Fruit fly (Drosophila melanogaster) whole organism, embryonic: ENCODE data around the gene brm.

Source experiments
- CG10543 ChIP-seq: fragments of 200-800 bp; sonication (Bioruptor generic); optimal IDR thresholded peaks from 3 replicates; lab custom pipeline; 2017; ENCODE audit warnings: missing biosample characterization, mild to moderate bottlenecking, missing genetic modification characterization, moderate library complexity
- CG12071 ChIP-seq: fragments of 200-800 bp; sonication (Bioruptor generic); optimal IDR thresholded peaks from 3 replicates; lab custom pipeline; 2018; ENCODE audit warnings: missing biosample characterization, mild to moderate bottlenecking, missing genetic modification characterization
- CG13296 ChIP-seq: fragments of 200-800 bp; sonication (Bioruptor generic); optimal IDR thresholded peaks from 3 replicates; lab custom pipeline; 2018; ENCODE audit warnings: missing biosample characterization, mild to moderate bottlenecking, missing genetic modification characterization
- CG14860 ChIP-seq: fragments of 200-800 bp; sonication (Bioruptor generic); IDR thresholded peaks from 3 replicates; pipeline ENCODE4 v1.3.6; 2022; ENCODE audit warnings: missing biosample characterization, missing genetic modification characterization; ENCODE audit not compliant: partially characterized antibody
- CG1647 ChIP-seq: fragments of 200-800 bp; sonication (Bioruptor generic); optimal IDR thresholded peaks from 3 replicates; lab custom pipeline; 2016; ENCODE audit warnings: missing biosample characterization, missing genetic modification characterization
- CG17328 ChIP-seq: fragments of 200-800 bp; sonication (Bioruptor generic); IDR thresholded peaks from 2 replicates; pipeline ENCODE4 v1.3.6; 2022; ENCODE audit warnings: missing biosample characterization, missing genetic modification characterization
- CG17612 ChIP-seq: fragments of 200-800 bp; sonication (Bioruptor generic); IDR thresholded peaks from 2 replicates; pipeline ENCODE4 v1.3.6; 2022; ENCODE audit warnings: missing biosample characterization, missing genetic modification characterization
- CG18764 ChIP-seq: fragments of 200-800 bp; sonication (Bioruptor generic); optimal IDR thresholded peaks from 3 replicates; lab custom pipeline; 2016; ENCODE audit warnings: missing biosample characterization, missing genetic modification characterization
- CG32772 ChIP-seq: fragments of 200-800 bp; sonication (Bioruptor generic); IDR thresholded peaks from 2 replicates; pipeline ENCODE4 v1.3.6; 2022; ENCODE audit warnings: missing biosample characterization, missing genetic modification characterization
- CG3838 ChIP-seq: fragments of 200-800 bp; sonication (Bioruptor generic); optimal IDR thresholded peaks from 3 replicates; lab custom pipeline; 2016; ENCODE audit warnings: missing biosample characterization, missing genetic modification characterization
- CG7271 ChIP-seq: fragments of 200-800 bp; sonication (Bioruptor generic); optimal IDR thresholded peaks from 2 replicates; lab custom pipeline; 2018; ENCODE audit warnings: missing biosample characterization, mild to moderate bottlenecking, missing genetic modification characterization, moderate library complexity
- CG7963 ChIP-seq: fragments of 200-800 bp; sonication (Bioruptor generic); IDR thresholded peaks from 3 replicates; pipeline ENCODE4 v1.3.6; 2022; ENCODE audit warnings: missing biosample characterization, missing genetic modification characterization; ENCODE audit not compliant: partially characterized antibody
- CG8478 ChIP-seq: fragments of >200 bp; optimal IDR thresholded peaks from 2 replicates; lab custom pipeline; 2018
- CG9797 ChIP-seq: fragments of 200-800 bp; sonication (Bioruptor generic); optimal IDR thresholded peaks from 3 replicates; lab custom pipeline; 2018; ENCODE audit warnings: missing biosample characterization, mild to moderate bottlenecking, missing genetic modification characterization
- CG9817 ChIP-seq: fragments of 200-800 bp; sonication (Bioruptor generic); optimal IDR thresholded peaks from 2 replicates; lab custom pipeline; 2018; ENCODE audit warnings: missing biosample characterization, mild to moderate bottlenecking, missing genetic modification characterization, moderate library complexity
- CG9876 ChIP-seq: fragments of 200-800 bp; sonication (Bioruptor generic); optimal IDR thresholded peaks from 2 replicates; lab custom pipeline; 2016; ENCODE audit warnings: missing biosample characterization, missing genetic modification characterization
- CkIIα-i1 ChIP-seq: fragments of 200-800 bp; sonication (Bioruptor generic); IDR thresholded peaks from 2 replicates; pipeline ENCODE4 v1.3.6; 2022; ENCODE audit warnings: missing biosample characterization, missing genetic modification characterization
- CrebB ChIP-seq: fragments of 200-800 bp; sonication (Bioruptor generic); optimal IDR thresholded peaks from 3 replicates; lab custom pipeline; 2018; ENCODE audit warnings: missing biosample characterization, mild to moderate bottlenecking, missing genetic modification characterization
- E2f1 ChIP-seq: fragments of 200-800 bp; sonication (Bioruptor generic); IDR thresholded peaks from 2 replicates; pipeline ENCODE4 v1.3.6; 2022; ENCODE audit warnings: missing biosample characterization, missing genetic modification characterization
- HLH54F ChIP-seq: fragments of 200-800 bp; sonication (Bioruptor generic); optimal IDR thresholded peaks from 3 replicates; lab custom pipeline; 2016; ENCODE audit warnings: missing biosample characterization, missing genetic modification characterization
- Jarid2 ChIP-seq: fragments of 200-800 bp; sonication (Bioruptor generic); optimal IDR thresholded peaks from 3 replicates; lab custom pipeline; 2017; ENCODE audit warnings: mild to moderate bottlenecking, missing biosample characterization, missing genetic modification reagents, missing genetic modification characterization
- Max ChIP-seq: fragments of 200-800 bp; sonication (Bioruptor generic); optimal IDR thresholded peaks from 2 replicates; lab custom pipeline; 2016; ENCODE audit warnings: missing biosample characterization, mild to moderate bottlenecking, missing genetic modification characterization
- Med ChIP-seq: fragments of 200-800 bp; sonication (Bioruptor generic); peaks from one replicate; lab custom pipeline; 2016; ENCODE audit warnings: missing biosample characterization, missing genetic modification characterization, mild to moderate bottlenecking, inconsistent platforms, moderate library complexity
- Sry-β ChIP-seq: fragments of 200-800 bp; sonication (Bioruptor generic); optimal IDR thresholded peaks from 2 replicates; lab custom pipeline; 2018; ENCODE audit warnings: missing biosample characterization, mild to moderate bottlenecking, missing genetic modification characterization, moderate library complexity
- Ssrp ChIP-seq: fragments of 200-800 bp; sonication (Bioruptor generic); optimal IDR thresholded peaks from 2 replicates; lab custom pipeline; 2018; ENCODE audit warnings: missing biosample characterization, mild to moderate bottlenecking, missing genetic modification characterization, moderate library complexity
- Trl ChIP-seq, 3 experiments: fragments of >200 bp in 2 of 3; fragments of 200-800 bp in 1 of 3; sonication (Bioruptor generic) in 1 of 3; optimal IDR thresholded peaks; 2 replicates in 1 of 3; 3 replicates in 2 of 3; lab custom pipeline; 2016 to 2017; ENCODE audit warnings: missing biosample characterization in 1 of 3, missing genetic modification characterization in 1 of 3
- ab ChIP-seq: fragments of 200-800 bp; sonication (Bioruptor generic); optimal IDR thresholded peaks from 2 replicates; lab custom pipeline; 2016; ENCODE audit warnings: missing biosample characterization, missing genetic modification characterization
- ase ChIP-seq: fragments of 200-800 bp; sonication (Bioruptor generic); IDR thresholded peaks from 3 replicates; pipeline ENCODE4 v1.3.6; 2022; ENCODE audit warnings: missing biosample characterization, missing genetic modification characterization
- dm ChIP-seq: fragments of 200-800 bp; sonication (Bioruptor generic); optimal IDR thresholded peaks from 3 replicates; lab custom pipeline; 2016; ENCODE audit warnings: missing biosample characterization, missing genetic modification characterization
- dpn ChIP-seq, 2 experiments: fragments of 200-800 bp; sonication (Bioruptor generic); optimal IDR thresholded peaks; 3 replicates each; lab custom pipeline; 2016; ENCODE audit warnings: missing biosample characterization in 2 of 2, missing genetic modification characterization in 2 of 2
- en ChIP-seq: fragments of 200-800 bp; sonication (Bioruptor generic); optimal IDR thresholded peaks from 2 replicates; lab custom pipeline; 2016; ENCODE audit warnings: missing biosample characterization, missing genetic modification characterization
- exex ChIP-seq: fragments of 200-800 bp; sonication (Bioruptor generic); optimal IDR thresholded peaks from 4 replicates; lab custom pipeline; 2018; ENCODE audit warnings: missing biosample characterization, mild to moderate bottlenecking, missing genetic modification characterization, moderate library complexity
- gcm ChIP-seq: fragments of 200-800 bp; sonication (Bioruptor generic); optimal IDR thresholded peaks from 2 replicates; lab custom pipeline; 2019; ENCODE audit warnings: missing biosample characterization, mild to moderate bottlenecking, missing genetic modification characterization, moderate library complexity
- jigr1 ChIP-seq: fragments of 200-800 bp; sonication (Bioruptor generic); IDR thresholded peaks from 3 replicates; pipeline ENCODE4 v1.3.6; 2022; ENCODE audit warnings: missing biosample characterization, missing genetic modification characterization
- ken ChIP-seq: fragments of 200-800 bp; sonication (Bioruptor generic); IDR thresholded peaks from 3 replicates; pipeline ENCODE4 v1.3.6; 2022; ENCODE audit warnings: missing biosample characterization, missing genetic modification characterization
- knrl ChIP-seq: fragments of 200-800 bp; sonication (Bioruptor generic); IDR thresholded peaks from 3 replicates; pipeline ENCODE4 v1.3.6; 2022; ENCODE audit warnings: missing biosample characterization, missing genetic modification characterization; ENCODE audit not compliant: partially characterized antibody
- lilli ChIP-seq: fragments of 200-800 bp; sonication (Bioruptor generic); optimal IDR thresholded peaks from 3 replicates; lab custom pipeline; 2016; ENCODE audit warnings: missing biosample characterization, missing genetic modification characterization
- maf-S ChIP-seq: fragments of 200-800 bp; sonication (Bioruptor generic); optimal IDR thresholded peaks from 2 replicates; lab custom pipeline; 2016; ENCODE audit warnings: missing biosample characterization, missing genetic modification characterization
- nerfin-2 ChIP-seq: fragments of 200-800 bp; sonication (Bioruptor generic); IDR thresholded peaks from 2 replicates; pipeline ENCODE4 v1.3.6; 2022; ENCODE audit warnings: missing biosample characterization, missing genetic modification characterization; ENCODE audit not compliant: partially characterized antibody
- odd ChIP-seq: fragments of 200-800 bp; sonication (Bioruptor generic); optimal IDR thresholded peaks from 2 replicates; lab custom pipeline; 2017; ENCODE audit warnings: missing biosample characterization, mild to moderate bottlenecking, missing genetic modification characterization
- ranshi ChIP-seq: fragments of 200-800 bp; sonication (Bioruptor generic); IDR thresholded peaks from 2 replicates; pipeline ENCODE4 v1.3.6; 2022; ENCODE audit warnings: missing biosample characterization, missing genetic modification characterization
- run ChIP-seq: fragments of 200-800 bp; sonication (Bioruptor generic); optimal IDR thresholded peaks from 3 replicates; lab custom pipeline; 2018; ENCODE audit warnings: missing biosample characterization, mild to moderate bottlenecking, missing genetic modification characterization
- sens-2 ChIP-seq: fragments of 200-800 bp; sonication (Bioruptor generic); IDR thresholded peaks from 2 replicates; pipeline ENCODE4 v1.3.6; 2022; ENCODE audit warnings: missing biosample characterization, missing genetic modification characterization
- sisA ChIP-seq: fragments of 200-800 bp; sonication (Bioruptor generic); IDR thresholded peaks from 2 replicates; pipeline ENCODE4 v1.3.6; 2022; ENCODE audit warnings: missing biosample characterization, missing genetic modification characterization
- slbo ChIP-seq: fragments of 200-800 bp; sonication (Bioruptor generic); IDR thresholded peaks from 2 replicates; pipeline ENCODE4 v1.3.6; 2022; ENCODE audit warnings: missing biosample characterization, missing genetic modification characterization
- slou ChIP-seq: fragments of 200-800 bp; sonication (Bioruptor generic); optimal IDR thresholded peaks from 3 replicates; lab custom pipeline; 2016; ENCODE audit warnings: missing biosample characterization, missing genetic modification characterization
- sqz ChIP-seq: fragments of 200-800 bp; sonication (Bioruptor generic); optimal IDR thresholded peaks from 3 replicates; lab custom pipeline; 2018; ENCODE audit warnings: missing biosample characterization, mild to moderate bottlenecking, missing genetic modification characterization
- tll ChIP-seq, 2 experiments: fragments of 200-800 bp in 1 of 2; fragments of >200 bp in 1 of 2; sonication (Bioruptor generic) in 1 of 2; optimal IDR thresholded peaks; 2 replicates each; lab custom pipeline; 2017 to 2019; ENCODE audit warnings: missing biosample characterization in 2 of 2, missing genetic modification characterization in 2 of 2, mild to moderate bottlenecking in 1 of 2, moderate library complexity in 1 of 2
- vvl ChIP-seq: fragments of 200-800 bp; sonication (Bioruptor generic); IDR thresholded peaks from 2 replicates; pipeline ENCODE4 v1.3.6; 2022; ENCODE audit warnings: missing biosample characterization, missing genetic modification characterization
- zf30C ChIP-seq: fragments of 200-800 bp; sonication (Bioruptor generic); optimal IDR thresholded peaks from 3 replicates; lab custom pipeline; 2018; ENCODE audit warnings: missing biosample characterization, mild to moderate bottlenecking, missing genetic modification characterization
- zfh1 ChIP-seq: fragments of 200-800 bp; sonication (Bioruptor generic); IDR thresholded peaks from 3 replicates; pipeline ENCODE4 v1.3.6; 2022; ENCODE audit warnings: missing biosample characterization, missing genetic modification characterization

The brm gene

DNA sequence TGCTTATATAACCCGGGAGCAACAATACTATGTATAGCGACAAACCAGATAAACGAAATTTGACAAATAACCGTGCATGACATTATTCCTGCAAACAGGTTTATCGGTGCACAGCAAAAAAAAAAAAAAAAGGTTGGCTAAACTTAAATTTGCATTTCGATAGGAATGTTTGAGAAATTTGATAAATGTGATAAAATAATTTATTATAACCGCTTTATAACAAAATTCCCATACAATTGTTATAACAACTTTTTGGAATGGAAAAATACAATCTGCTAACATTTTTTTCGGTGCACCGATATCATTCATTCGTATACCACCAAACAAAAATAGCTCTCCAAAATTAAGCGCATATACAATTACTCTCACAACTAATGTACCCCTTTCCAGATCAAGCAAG, 5.1 kb downstream of the brm start (continued):
- TF ChIP-seq Trl (optimal IDR thresholded peaks at IDR 0.05; lab: Kevin White, UChicago) = no peak
- no peak for TF ChIP-seq Trl (GFP tag; optimal IDR thresholded peaks at IDR 0.05; lab: Kevin White, UChicago)
- no peak for TF ChIP-seq en (GFP tag; lab: Kevin White, UChicago)
- TF ChIP-seq CG3838 = no peak
- peak; percentile 69 for TF ChIP-seq Med
- TF ChIP-seq slbo (GFP tag; lab: Robert Waterston, UW) = peak; percentile 58
- TF ChIP-seq lilli (GFP tag; lab: Kevin White, UChicago) = peak; percentile 47
- no peak for TF ChIP-seq nerfin-2 (GFP tag; lab: Robert Waterston, UW)
- no peak for TF ChIP-seq slou
- TF ChIP-seq ranshi = peak; percentile 45; the same call in 1 of the 2 replicates
- TF ChIP-seq maf-S (GFP tag; lab: Kevin White, UChicago) = no peak
- TF ChIP-seq exex (tag; lab: Kevin White, UChicago) = no peak
- TF ChIP-seq ase (GFP tag; lab: Robert Waterston, UW) = peak; percentile 64; the same call in 2 of the 3 replicates
- TF ChIP-seq tll (GFP tag; optimal IDR thresholded peaks at IDR 0.05; lab: Kevin White, UChicago) = no peak
- TF ChIP-seq CG12071 (GFP tag; lab: Kevin White, UChicago) = no peak
- TF ChIP-seq CG17328 (GFP tag; lab: Robert Waterston, UW) = peak; percentile 46; the same call in 1 of the 2 replicates
- peak; percentile 42 for TF ChIP-seq sisA
- TF ChIP-seq CG9797 (GFP tag; lab: Kevin White, UChicago) = no peak
- peak; percentile 79 for TF ChIP-seq vvl (GFP tag; lab: Robert Waterston, UW)
- TF ChIP-seq CG1647 (GFP tag; lab: Kevin White, UChicago) = no peak
- no peak for TF ChIP-seq run
- TF ChIP-seq CG10543 (GFP tag; lab: Kevin White, UChicago) = peak; percentile 14
- TF ChIP-seq CG18764 (GFP tag; lab: Kevin White, UChicago) = peak; percentile 10
- peak; percentile 36; the same call in 2 of the 3 replicates for TF ChIP-seq jigr1 (GFP tag; lab: Robert Waterston, UW)
- TF ChIP-seq dm (GFP tag; lab: Kevin White, UChicago) = no peak
- TF ChIP-seq ken (GFP tag; lab: Robert Waterston, UW) = no peak
- peak; percentile 4 for TF ChIP-seq gcm (GFP tag; lab: Kevin White, UChicago)
- TF ChIP-seq CG32772 = no peak
- peak in 1 of 2 experiments; percentile 44 for TF ChIP-seq dpn (GFP tag; optimal IDR thresholded peaks at IDR 0.05; lab: Kevin White, UChicago)
- no peak for TF ChIP-seq sens-2
- TF ChIP-seq Sry-β = no peak
- no peak for TF ChIP-seq CG8478 (lab: Kevin White, UChicago)
- TF ChIP-seq CG7271 (tag; lab: Kevin White, UChicago) = no peak
- no peak for TF ChIP-seq knrl (GFP tag; lab: Robert Waterston, UW)
- TF ChIP-seq CG17612 = peak; percentile 46; the same call in 1 of the 2 replicates
- peak; percentile 38 for TF ChIP-seq zf30C (GFP tag; lab: Kevin White, UChicago)
- no peak for TF ChIP-seq Ssrp (tag; lab: Kevin White, UChicago)
- no peak for TF ChIP-seq zfh1 (GFP tag; lab: Robert Waterston, UW)
- no peak for TF ChIP-seq CG9876
- peak; percentile 39 for TF ChIP-seq CG13296 (GFP tag; lab: Kevin White, UChicago)
- TF ChIP-seq CG7963 (GFP tag; lab: Robert Waterston, UW) = no peak
- no peak for TF ChIP-seq CG9817 (tag; lab: Kevin White, UChicago)
- no peak for TF ChIP-seq CkIIα-i1
- no peak for TF ChIP-seq CG14860 (GFP tag; lab: Robert Waterston, UW)
- TF ChIP-seq HLH54F (GFP tag; lab: Kevin White, UChicago) = no peak
- peak; percentile 39 for TF ChIP-seq Max (GFP tag; lab: Kevin White, UChicago)
- no peak for TF ChIP-seq Jarid2
- TF ChIP-seq CrebB = no peak
- no peak for TF ChIP-seq sqz (GFP tag; lab: Kevin White, UChicago)
- no peak for TF ChIP-seq odd (GFP tag; lab: Kevin White, UChicago)
- TF ChIP-seq E2f1 (GFP tag; lab: Robert Waterston, UW) = peak; percentile 59; the same call in 1 of the 2 replicates
- TF ChIP-seq ab (GFP tag; lab: Kevin White, UChicago) = no peak
